Worm (Caenorhabditis elegans) whole organism, L4 larva: ENCODE measurements around the gene F09E10.7.
A peak's percentile ranks its signal among the peaks of the same experiment; 100 is the strongest.

Experiments
- D1046.2 ChIP-seq: fragments of 200-800 bp; sonication (Bioruptor generic); IDR thresholded peaks from 2 replicates; pipeline ENCODE4 v1.3.6; 2022; ENCODE audit warnings: missing genetic modification characterization, missing compliant biosample characterization
- F26F4.8 ChIP-seq: fragments of 200-800 bp; sonication (Bioruptor generic); conservative IDR thresholded peaks from 2 replicates; pipeline ENCODE4 v1.3.6; 2022; ENCODE audit warnings: missing genetic modification characterization, missing compliant biosample characterization
- F49E8.2 ChIP-seq: sonication (generic microtip); optimal IDR thresholded peaks from 2 replicates; lab custom pipeline; 2016; ENCODE audit warnings: missing compliant biosample characterization, mild to moderate bottlenecking, missing genetic modification characterization, borderline replicate concordance
- R02D3.7 ChIP-seq: fragments of 150-350 bp; sonication (generic microtip); optimal IDR thresholded peaks from 3 replicates; lab custom pipeline; 2014; ENCODE audit warnings: missing biosample characterization, missing genetic modification characterization
- Y48G9A.11 ChIP-seq: fragments of 200-800 bp; sonication (Bioruptor generic); IDR thresholded peaks from 2 replicates; pipeline ENCODE4 v1.3.6; 2022; ENCODE audit warnings: missing genetic modification reagents, missing genetic modification characterization, missing compliant biosample characterization
- Y5F2A.4 ChIP-seq: fragments of 200-800 bp; sonication (Bioruptor generic); optimal IDR thresholded peaks from 2 replicates; lab custom pipeline; 2018; ENCODE audit warnings: mild to moderate bottlenecking, missing genetic modification characterization, missing compliant biosample characterization
- Y75B8A.6 ChIP-seq: fragments of 200-800 bp; sonication (Bioruptor generic); IDR thresholded peaks from 2 replicates; pipeline ENCODE4 v1.3.6; 2022; ENCODE audit warnings: missing genetic modification reagents, missing genetic modification characterization, missing compliant biosample characterization
- aha-1 ChIP-seq: fragments of 150-350 bp; peaks from one replicate; lab custom pipeline; 2014; ENCODE audit warnings: missing biosample characterization, missing genetic modification characterization
- ama-1 ChIP-seq: fragments of 150-350 bp; optimal IDR thresholded peaks from 2 replicates; lab custom pipeline; 2014; ENCODE audit warnings: inconsistent platforms, mixed read lengths
- ceh-20 ChIP-seq: fragments of 200-800 bp; sonication (Bioruptor generic); IDR thresholded peaks from 2 replicates; pipeline ENCODE4 v1.3.6; 2022; ENCODE audit warnings: missing genetic modification reagents, missing genetic modification characterization, missing compliant biosample characterization
- ceh-28 ChIP-seq: fragments of 150-350 bp; optimal IDR thresholded peaks from 2 replicates; lab custom pipeline; 2014; ENCODE audit warnings: missing biosample characterization, missing genetic modification reagents, missing genetic modification characterization
- ceh-32 ChIP-seq: sonication (generic microtip); optimal IDR thresholded peaks from 2 replicates; lab custom pipeline; 2016; ENCODE audit warnings: mild to moderate bottlenecking, missing genetic modification characterization, missing compliant biosample characterization; ENCODE audit not compliant: poor library complexity
- ceh-44 ChIP-seq: fragments of 200-800 bp; sonication (Bioruptor generic); IDR thresholded peaks from 2 replicates; pipeline ENCODE4 v1.3.6; 2022; ENCODE audit warnings: missing genetic modification reagents, missing genetic modification characterization, missing compliant biosample characterization
- ceh-62 ChIP-seq: sonication (generic microtip); optimal IDR thresholded peaks from 2 replicates; lab custom pipeline; 2017; ENCODE audit warnings: missing biosample characterization, missing genetic modification characterization
- ceh-82 ChIP-seq: sonication (generic microtip); optimal IDR thresholded peaks from 2 replicates; lab custom pipeline; 2017; ENCODE audit warnings: missing biosample characterization, missing genetic modification characterization
- cey-2 ChIP-seq: sonication (generic microtip); optimal IDR thresholded peaks from 3 replicates; lab custom pipeline; 2017; ENCODE audit warnings: missing genetic modification characterization, mild to moderate bottlenecking, missing compliant biosample characterization, antibody characterized with exemption, borderline replicate concordance; ENCODE audit not compliant: insufficient read depth
- ctbp-1 ChIP-seq: fragments of 200-800 bp; sonication (Bioruptor generic); IDR thresholded peaks from 2 replicates; pipeline ENCODE4 v1.3.6; 2022; ENCODE audit warnings: missing genetic modification reagents, missing genetic modification characterization, missing compliant biosample characterization
- daf-16 ChIP-seq, 3 experiments: sonication (generic microtip); optimal IDR thresholded peaks; 2 replicates each; lab custom pipeline; 2016 to 2017; ENCODE audit warnings: missing genetic modification characterization in 3 of 3, missing genetic modification reagents in 3 of 3, mild to moderate bottlenecking in 2 of 3, missing compliant biosample characterization in 2 of 3, missing biosample characterization in 1 of 3, moderate library complexity in 1 of 3
- dmd-6 ChIP-seq: fragments of 200-800 bp; sonication (Bioruptor generic); IDR thresholded peaks from 2 replicates; pipeline ENCODE4 v1.3.6; 2022; ENCODE audit warnings: missing genetic modification reagents, missing genetic modification characterization, missing compliant biosample characterization
- dmd-9 ChIP-seq: fragments of 200-800 bp; sonication (Bioruptor generic); IDR thresholded peaks from 2 replicates; pipeline ENCODE4 v1.3.6; 2022; ENCODE audit warnings: missing genetic modification reagents, missing genetic modification characterization, missing compliant biosample characterization
- dpl-1 ChIP-seq: fragments of 150-350 bp; optimal IDR thresholded peaks from 2 replicates; lab custom pipeline; 2014; ENCODE audit warnings: missing biosample characterization, missing genetic modification reagents, missing genetic modification characterization
- duxl-1 ChIP-seq: sonication (generic microtip); optimal IDR thresholded peaks from 2 replicates; lab custom pipeline; 2016; ENCODE audit warnings: mild to moderate bottlenecking, missing genetic modification characterization, moderate library complexity, missing compliant biosample characterization; ENCODE audit not compliant: poor library complexity
- dve-1 ChIP-seq: sonication (generic microtip); optimal IDR thresholded peaks from 2 replicates; lab custom pipeline; 2017; ENCODE audit warnings: antibody characterized with exemption, mild to moderate bottlenecking, missing genetic modification characterization, missing compliant biosample characterization; ENCODE audit not compliant: insufficient read depth
- egl-43 ChIP-seq: fragments of 200-800 bp; sonication (Bioruptor generic); IDR thresholded peaks from 2 replicates; pipeline ENCODE4 v1.3.6; 2022; ENCODE audit warnings: missing genetic modification reagents, missing genetic modification characterization, missing compliant biosample characterization
- fos-1 ChIP-seq: fragments of 150-350 bp; optimal IDR thresholded peaks from 2 replicates; lab custom pipeline; 2014; ENCODE audit warnings: missing biosample characterization, missing genetic modification characterization
- hif-1 ChIP-seq, 2 experiments: sonication (generic microtip); optimal IDR thresholded peaks; 2 replicates each; lab custom pipeline; 2016 to 2017; ENCODE audit warnings: missing compliant biosample characterization in 2 of 2, missing genetic modification characterization in 2 of 2, missing genetic modification reagents in 2 of 2, missing genotype in 2 of 2, mild to moderate bottlenecking in 1 of 2
- jun-1 ChIP-seq: fragments of 150-350 bp; optimal IDR thresholded peaks from 2 replicates; lab custom pipeline; 2014; ENCODE audit warnings: missing biosample characterization, missing genetic modification reagents, missing genetic modification characterization
- lim-7 ChIP-seq: fragments of 200-800 bp; sonication (Bioruptor generic); IDR thresholded peaks from 2 replicates; pipeline ENCODE4 v1.3.6; 2022; ENCODE audit warnings: missing genetic modification characterization, missing compliant biosample characterization
- lin-15B ChIP-seq: fragments of 150-350 bp; sonication (generic microtip); optimal IDR thresholded peaks from 3 replicates; lab custom pipeline; 2014; ENCODE audit warnings: missing biosample characterization, missing genetic modification characterization
- lin-29 ChIP-seq: fragments of 200-800 bp; sonication (Bioruptor generic); IDR thresholded peaks from 2 replicates; pipeline ENCODE4 v1.3.6; 2022; ENCODE audit warnings: missing genetic modification reagents, missing genetic modification characterization, missing compliant biosample characterization
- lin-38 ChIP-seq: fragments of 200-800 bp; sonication (Bioruptor generic); IDR thresholded peaks from 2 replicates; pipeline ENCODE4 v1.3.6; 2022; ENCODE audit warnings: missing genetic modification reagents, missing genetic modification characterization, missing compliant biosample characterization
- lir-3 ChIP-seq: sonication (generic microtip); optimal IDR thresholded peaks from 2 replicates; lab custom pipeline; 2016; ENCODE audit warnings: mild to moderate bottlenecking, missing genetic modification characterization, missing compliant biosample characterization
- lsy-2 ChIP-seq, 2 experiments: fragments of 150-350 bp in 1 of 2; sonication (generic microtip) in 1 of 2; optimal IDR thresholded peaks; 2 replicates each; lab custom pipeline; 2014 to 2017; ENCODE audit warnings: missing biosample characterization in 2 of 2, missing genetic modification characterization in 2 of 2
- madf-5 ChIP-seq, 2 experiments: fragments of 200-800 bp; sonication (Bioruptor generic); IDR thresholded peaks; 2 replicates each; pipeline ENCODE4 v1.3.6; 2022; ENCODE audit warnings: missing compliant biosample characterization in 2 of 2, missing genetic modification characterization in 2 of 2
- madf-9 ChIP-seq: fragments of 200-800 bp; sonication (Bioruptor generic); conservative IDR thresholded peaks from 2 replicates; pipeline ENCODE4 v1.3.6; 2022; ENCODE audit warnings: missing genetic modification reagents, missing genetic modification characterization, missing compliant biosample characterization
- mdl-1 ChIP-seq, 2 experiments: fragments of 150-350 bp in 1 of 2; sonication (generic microtip) in 1 of 2; optimal IDR thresholded peaks; 2 replicates each; lab custom pipeline; 2014 to 2017; ENCODE audit warnings: missing biosample characterization in 2 of 2, missing genetic modification characterization in 2 of 2
- mxl-3 ChIP-seq: fragments of 200-800 bp; sonication (Bioruptor generic); optimal IDR thresholded peaks from 2 replicates; lab custom pipeline; 2018; ENCODE audit warnings: mild to moderate bottlenecking, missing genetic modification characterization, missing compliant biosample characterization
- nhr-10 ChIP-seq: fragments of 150-350 bp; optimal IDR thresholded peaks from 2 replicates; lab custom pipeline; 2014; ENCODE audit warnings: missing biosample characterization, missing genetic modification characterization
- nhr-77 ChIP-seq: fragments of 150-350 bp; optimal IDR thresholded peaks from 2 replicates; lab custom pipeline; 2014; ENCODE audit warnings: missing biosample characterization, missing genetic modification characterization
- pha-4 ChIP-seq, 2 experiments: fragments of 150-350 bp in 1 of 2; fragments of 200-800 bp in 1 of 2; sonication (Bioruptor generic) in 1 of 2; IDR thresholded peaks in 1 of 2; optimal IDR thresholded peaks in 1 of 2; 2 replicates each; pipeline versions ENCODE4 v1.3.6 to Lab custom; 2014 to 2022; ENCODE audit warnings: missing genetic modification characterization in 2 of 2, missing genetic modification reagents in 2 of 2, missing biosample characterization in 1 of 2, missing compliant biosample characterization in 1 of 2
- php-3 ChIP-seq: fragments of 200-800 bp; sonication (Bioruptor generic); IDR thresholded peaks from 2 replicates; pipeline ENCODE4 v1.3.6; 2022; ENCODE audit warnings: missing genetic modification reagents, missing genetic modification characterization, missing compliant biosample characterization
- rbr-2 ChIP-seq: sonication (generic microtip); optimal IDR thresholded peaks from 2 replicates; lab custom pipeline; 2016; ENCODE audit warnings: missing genotype, missing genetic modification characterization, missing compliant biosample characterization
- saeg-2 ChIP-seq: fragments of 200-800 bp; sonication (Bioruptor generic); IDR thresholded peaks from 2 replicates; pipeline ENCODE4 v1.3.6; 2022; ENCODE audit warnings: missing genetic modification reagents, missing genetic modification characterization, missing compliant biosample characterization
- sdz-12 ChIP-seq: fragments of 200-800 bp; sonication (Bioruptor generic); optimal IDR thresholded peaks from 2 replicates; lab custom pipeline; 2018; ENCODE audit warnings: mild to moderate bottlenecking, missing genetic modification characterization, missing compliant biosample characterization
- spr-3 ChIP-seq: fragments of 200-800 bp; sonication (Bioruptor generic); optimal IDR thresholded peaks from 2 replicates; lab custom pipeline; 2018; ENCODE audit warnings: mild to moderate bottlenecking, missing genetic modification characterization, missing compliant biosample characterization
- tag-97 ChIP-seq: fragments of 200-800 bp; sonication (Bioruptor generic); IDR thresholded peaks from 2 replicates; pipeline ENCODE4 v1.3.6; 2022; ENCODE audit warnings: missing genetic modification characterization, missing compliant biosample characterization
- tra-1 ChIP-seq: fragments of 200-800 bp; sonication (Bioruptor generic); IDR thresholded peaks from 2 replicates; pipeline ENCODE4 v1.3.6; 2022; ENCODE audit warnings: missing genetic modification reagents, missing genetic modification characterization, missing compliant biosample characterization
- zag-1 ChIP-seq: fragments of 150-350 bp; optimal IDR thresholded peaks from 2 replicates; lab custom pipeline; 2014; ENCODE audit warnings: missing biosample characterization, missing genetic modification characterization
- zip-2 ChIP-seq: fragments of 150-350 bp; optimal IDR thresholded peaks from 2 replicates; lab custom pipeline; 2014; ENCODE audit warnings: missing biosample characterization, missing genetic modification characterization
- ztf-7 ChIP-seq: fragments of 150-350 bp; optimal IDR thresholded peaks from 2 replicates; lab custom pipeline; 2014; ENCODE audit warnings: missing biosample characterization, missing genetic modification characterization

Gene F09E10.7

DNA sequence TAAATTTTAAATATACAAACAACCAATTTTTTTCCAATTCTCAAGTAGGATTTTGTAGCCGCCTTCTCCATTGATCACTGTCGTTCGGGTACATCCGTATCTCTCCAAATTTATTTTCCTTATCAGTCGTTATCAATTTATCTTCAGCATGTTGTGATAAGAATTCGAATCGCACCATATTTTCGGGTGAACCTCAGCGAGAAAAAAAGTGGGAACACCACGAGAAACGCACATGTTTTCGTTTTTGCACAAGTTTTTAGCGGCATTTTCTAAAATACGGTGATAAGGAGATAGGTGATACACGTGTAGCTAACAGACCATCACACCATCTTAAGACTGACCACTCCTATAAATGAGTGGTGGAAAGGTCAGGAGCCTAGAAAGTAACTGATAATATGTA lies 23.7 kb downstream of the F09E10.7 start:
- peak; percentile 92 for TF ChIP-seq tra-1 (GFP tag; lab: Robert Waterston, UW)
- TF ChIP-seq ceh-28 (tag; lab: Kevin White, UChicago), result no peak
- peak; percentile 94 for TF ChIP-seq mxl-3
- no peak for TF ChIP-seq cey-2
- no peak for TF ChIP-seq Y48G9A.11
- TF ChIP-seq ctbp-1 (GFP tag; lab: Robert Waterston, UW), result no peak
- TF ChIP-seq ceh-20 (GFP tag; lab: Robert Waterston, UW), result peak; percentile 36; the same call in 1 of the 2 replicates
- no peak for TF ChIP-seq ceh-32
- no peak for TF ChIP-seq rbr-2
- TF ChIP-seq hif-1 (tag; optimal IDR thresholded peaks at IDR 0.05; lab: Kevin White, UChicago), result no peak
- peak; percentile 95 for TF ChIP-seq aha-1 (tag; lab: Kevin White, UChicago)
- no peak for TF ChIP-seq nhr-10 (tag; lab: Kevin White, UChicago)
- TF ChIP-seq F26F4.8 (GFP tag; lab: Robert Waterston, UW), result no peak
- TF ChIP-seq lir-3 (tag; lab: Kevin White, UChicago), result no peak
- TF ChIP-seq Y75B8A.6 (GFP tag; lab: Robert Waterston, UW), result no peak
- no peak for TF ChIP-seq fos-1
- TF ChIP-seq pha-4 (GFP tag; IDR thresholded peaks at IDR 0.05; lab: Robert Waterston, UW), result peak; percentile 43; the same call in 1 of the 2 replicates
- TF ChIP-seq pha-4 (tag; optimal IDR thresholded peaks at IDR 0.05; lab: Kevin White, UChicago), result no peak
- peak in 1 of 2 experiments; percentile 25 for TF ChIP-seq daf-16 (GFP tag; optimal IDR thresholded peaks at IDR 0.05; lab: Kevin White, UChicago)
- TF ChIP-seq daf-16 (tag; optimal IDR thresholded peaks at IDR 0.05; lab: Kevin White, UChicago), result peak; percentile 96
- TF ChIP-seq php-3 (GFP tag; lab: Robert Waterston, UW), result peak; percentile 83
- TF ChIP-seq madf-9 (GFP tag; lab: Robert Waterston, UW), result no peak
- no peak for TF ChIP-seq F49E8.2 (tag; lab: Kevin White, UChicago)
- TF ChIP-seq zag-1 (tag; lab: Kevin White, UChicago), result no peak
- TF ChIP-seq ztf-7, result no peak
- TF ChIP-seq lin-38 (GFP tag; lab: Robert Waterston, UW), result no peak
- peak; percentile 97 for TF ChIP-seq dmd-6 (GFP tag; lab: Robert Waterston, UW)
- no peak for TF ChIP-seq Y5F2A.4 (GFP tag; lab: Kevin White, UChicago)
- TF ChIP-seq ceh-44 (GFP tag; lab: Robert Waterston, UW), result no peak
- no peak for TF ChIP-seq madf-5 (GFP tag; IDR thresholded peaks at IDR 0.05; lab: Robert Waterston, UW)
- no peak for TF ChIP-seq dpl-1 (GFP tag; lab: Kevin White, UChicago)
- TF ChIP-seq egl-43 (GFP tag; lab: Robert Waterston, UW), result no peak
- no peak for TF ChIP-seq lim-7 (GFP tag; lab: Robert Waterston, UW)
- peak; percentile 92 for TF ChIP-seq dve-1 (tag; lab: Kevin White, UChicago)
- TF ChIP-seq tag-97 (GFP tag; lab: Robert Waterston, UW), result no peak
- TF ChIP-seq dmd-9 (GFP tag; lab: Robert Waterston, UW), result no peak
- no peak for TF ChIP-seq spr-3 (GFP tag; lab: Kevin White, UChicago)
- peak; percentile 52 for TF ChIP-seq nhr-77 (tag; lab: Kevin White, UChicago)
- TF ChIP-seq duxl-1 (tag; lab: Kevin White, UChicago), result no peak
- TF ChIP-seq sdz-12 (GFP tag; lab: Kevin White, UChicago), result no peak
- no peak for TF ChIP-seq lin-15B
- peak; percentile 64; the same call in 1 of the 2 replicates for TF ChIP-seq saeg-2 (GFP tag; lab: Robert Waterston, UW)
- no peak for TF ChIP-seq ceh-82 (tag; lab: Kevin White, UChicago)
- TF ChIP-seq lsy-2 (tag; optimal IDR thresholded peaks at IDR 0.05; lab: Kevin White, UChicago), result peak in 1 of 2 experiments; percentile 65
- no peak for TF ChIP-seq ceh-62 (tag; lab: Kevin White, UChicago)
- no peak for TF ChIP-seq zip-2
- TF ChIP-seq R02D3.7 (tag; lab: Kevin White, UChicago), result no peak
- TF ChIP-seq lin-29 (GFP tag; lab: Robert Waterston, UW), result no peak
- peak; percentile 37 to 89 for TF ChIP-seq mdl-1 (tag; optimal IDR thresholded peaks at IDR 0.05; lab: Kevin White, UChicago)
- TF ChIP-seq D1046.2 (GFP tag; lab: Robert Waterston, UW), result no peak
- no peak for TF ChIP-seq jun-1 (tag; lab: Kevin White, UChicago)
- no peak for TF ChIP-seq ama-1 (lab: Kevin White, UChicago)
